Worm (Caenorhabditis elegans): ENCODE data around the gene T12D8.10.

DNA sequence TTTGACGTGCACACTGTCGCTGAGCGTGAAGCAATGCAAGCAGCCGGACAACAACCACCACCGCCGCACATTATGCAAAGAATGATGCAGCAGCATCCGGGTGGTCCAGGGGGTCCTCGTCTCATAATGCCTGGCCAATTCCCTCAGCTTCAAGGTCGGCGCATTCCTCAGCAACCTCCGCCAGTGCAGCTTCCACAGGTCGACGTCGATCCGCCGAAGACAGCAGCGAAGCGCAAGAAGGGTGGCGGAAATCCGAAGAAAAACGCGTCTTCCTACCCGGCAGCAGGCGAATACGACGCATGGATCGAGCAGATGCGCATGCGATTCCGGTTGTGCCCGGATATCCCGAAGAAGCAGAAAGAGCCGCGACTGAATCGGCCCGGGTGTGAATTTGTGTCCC lies 9.3 kb upstream of the T12D8.10 start:
- TF ChIP-seq ahr-1 (tag; optimal IDR thresholded peaks at IDR 0.05) (no peak), elt-2 (tag; optimal IDR thresholded peaks at IDR 0.05) (no peak), odd-2 (tag; optimal IDR thresholded peaks at IDR 0.05) (no peak), ceh-18 (tag; optimal IDR thresholded peaks at IDR 0.05) (no peak), pha-4 (tag; optimal IDR thresholded peaks at IDR 0.05) (no peak), nfya-1 (tag; optimal IDR thresholded peaks at IDR 0.05) (no peak), tbx-7 (tag; optimal IDR thresholded peaks at IDR 0.05) (no peak), ceh-6 (GFP tag; optimal IDR thresholded peaks at IDR 0.05) (no peak), hlh-30 (tag; optimal IDR thresholded peaks at IDR 0.05; ENCODE audit: insufficient read depth) (no peak), eyg-1 (tag; optimal IDR thresholded peaks at IDR 0.05) (no peak), tbx-2 (tag; optimal IDR thresholded peaks at IDR 0.05) (no peak), hlh-8 (tag; optimal IDR thresholded peaks at IDR 0.05) (no peak), ceh-24 (tag; optimal IDR thresholded peaks at IDR 0.05) (no peak), ama-1 (optimal IDR thresholded peaks at IDR 0.05) (no peak)

All from whole organism, late embryonic.